Worm (Caenorhabditis elegans) whole organism, L2 larva: ENCODE measurements around the gene cdr-4.

Source experiments
- C34F6.9 ChIP-seq: fragments of 150-350 bp; optimal IDR thresholded peaks from 2 replicates; lab custom pipeline; 2014; ENCODE audit warnings: missing biosample characterization, missing genetic modification characterization
- F13H6.1 ChIP-seq: sonication (generic microtip); optimal IDR thresholded peaks from 2 replicates; lab custom pipeline; 2016; ENCODE audit warnings: missing genetic modification characterization, missing compliant biosample characterization
- Y55F3AM.14 ChIP-seq: fragments of 200-800 bp; sonication (Bioruptor generic); optimal IDR thresholded peaks from 2 replicates; lab custom pipeline; 2018; ENCODE audit warnings: mild to moderate bottlenecking, missing genetic modification characterization, missing compliant biosample characterization
- ZK546.5 ChIP-seq: sonication (generic microtip); optimal IDR thresholded peaks from 2 replicates; lab custom pipeline; 2017; ENCODE audit warnings: missing biosample characterization, missing genetic modification characterization
- aly-2 ChIP-seq: fragments of 150-350 bp; optimal IDR thresholded peaks from 2 replicates; lab custom pipeline; 2014; ENCODE audit warnings: missing biosample characterization, missing genetic modification characterization
- ama-1 ChIP-seq: fragments of 150-350 bp; optimal IDR thresholded peaks from 2 replicates; lab custom pipeline; 2018; ENCODE audit warnings: inconsistent platforms
- blmp-1 ChIP-seq: sonication (generic microtip); optimal IDR thresholded peaks from 2 replicates; lab custom pipeline; 2017; ENCODE audit warnings: missing genetic modification characterization, mild to moderate bottlenecking, missing compliant biosample characterization, antibody characterized with exemption, moderate library complexity; ENCODE audit not compliant: insufficient read depth
- ceh-16 ChIP-seq: fragments of 150-350 bp; optimal IDR thresholded peaks from 2 replicates; lab custom pipeline; 2014; ENCODE audit warnings: missing biosample characterization, missing genetic modification characterization
- ceh-82 ChIP-seq: fragments of 150-350 bp; optimal IDR thresholded peaks from 2 replicates; lab custom pipeline; 2014; ENCODE audit warnings: missing biosample characterization, missing genetic modification characterization
- crh-2 ChIP-seq: sonication (generic microtip); optimal IDR thresholded peaks from 2 replicates; lab custom pipeline; 2017; ENCODE audit warnings: missing biosample characterization, missing genetic modification characterization
- dmd-4 ChIP-seq: sonication (generic microtip); optimal IDR thresholded peaks from 2 replicates; lab custom pipeline; 2017; ENCODE audit warnings: missing biosample characterization, missing genetic modification characterization
- elt-1 ChIP-seq: fragments of 150-350 bp; optimal IDR thresholded peaks from 2 replicates; lab custom pipeline; 2014; ENCODE audit warnings: missing biosample characterization, missing genetic modification characterization
- elt-3 ChIP-seq: sonication (generic microtip); optimal IDR thresholded peaks from 2 replicates; lab custom pipeline; 2017; ENCODE audit warnings: missing biosample characterization, missing genetic modification characterization
- fos-1 ChIP-seq: fragments of 150-350 bp; optimal IDR thresholded peaks from 2 replicates; lab custom pipeline; 2014; ENCODE audit warnings: missing biosample characterization, missing genetic modification characterization
- gmeb-1 ChIP-seq: fragments of 150-350 bp; optimal IDR thresholded peaks from 2 replicates; lab custom pipeline; 2014; ENCODE audit warnings: missing biosample characterization, missing genetic modification characterization
- lin-11 ChIP-seq: fragments of 150-350 bp; sonication (generic microtip); optimal IDR thresholded peaks from 2 replicates; lab custom pipeline; 2014; ENCODE audit warnings: missing biosample characterization, missing genetic modification characterization, inconsistent platforms, mixed read lengths
- lin-39 ChIP-seq: fragments of 150-350 bp; optimal IDR thresholded peaks from 2 replicates; lab custom pipeline; 2014; ENCODE audit warnings: missing biosample characterization, missing genetic modification reagents, missing genetic modification characterization
- mab-5 ChIP-seq: fragments of 150-350 bp; optimal IDR thresholded peaks from 2 replicates; lab custom pipeline; 2014; ENCODE audit warnings: missing biosample characterization, missing genetic modification characterization
- mdl-1 ChIP-seq, 2 experiments: fragments of 150-350 bp in 1 of 2; sonication (generic microtip) in 1 of 2; optimal IDR thresholded peaks; 2 replicates each; lab custom pipeline; 2017; ENCODE audit warnings: missing biosample characterization in 2 of 2, missing genetic modification characterization in 2 of 2
- nhr-11 ChIP-seq: fragments of 150-350 bp; optimal IDR thresholded peaks from 2 replicates; lab custom pipeline; 2014; ENCODE audit warnings: missing biosample characterization, missing genetic modification characterization
- nhr-12 ChIP-seq: fragments of 150-350 bp; optimal IDR thresholded peaks from 2 replicates; lab custom pipeline; 2014; ENCODE audit warnings: missing biosample characterization, missing genetic modification characterization
- nhr-21 ChIP-seq: fragments of 150-350 bp; optimal IDR thresholded peaks from 2 replicates; lab custom pipeline; 2014; ENCODE audit warnings: missing biosample characterization, missing genetic modification characterization
- nhr-23 ChIP-seq: fragments of 150-350 bp; optimal IDR thresholded peaks from 2 replicates; lab custom pipeline; 2014; ENCODE audit warnings: missing biosample characterization, missing genetic modification reagents, missing genetic modification characterization
- nhr-25 ChIP-seq: fragments of 150-350 bp; sonication (generic microtip); optimal IDR thresholded peaks from 3 replicates; lab custom pipeline; 2014; ENCODE audit warnings: missing biosample characterization, missing genetic modification characterization
- nhr-77 ChIP-seq: fragments of 150-350 bp; optimal IDR thresholded peaks from 2 replicates; lab custom pipeline; 2014; ENCODE audit warnings: missing biosample characterization, missing genetic modification characterization
- peb-1 ChIP-seq: fragments of 150-350 bp; optimal IDR thresholded peaks from 2 replicates; lab custom pipeline; 2014; ENCODE audit warnings: missing biosample characterization, missing genetic modification characterization
- sem-4 ChIP-seq: fragments of 150-350 bp; optimal IDR thresholded peaks from 2 replicates; lab custom pipeline; 2014; ENCODE audit warnings: missing biosample characterization, missing genetic modification reagents, missing genetic modification characterization
- skn-1 ChIP-seq: sonication (generic microtip); optimal IDR thresholded peaks from 2 replicates; lab custom pipeline; 2017; ENCODE audit warnings: missing biosample characterization, missing genetic modification characterization
- sma-3 ChIP-seq: sonication (generic microtip); optimal IDR thresholded peaks from 2 replicates; lab custom pipeline; 2016; ENCODE audit warnings: missing genetic modification reagents, missing genetic modification characterization, missing compliant biosample characterization
- sma-9 ChIP-seq, 2 experiments: fragments of 150-350 bp in 1 of 2; sonication (generic microtip) in 1 of 2; optimal IDR thresholded peaks; 2 replicates each; lab custom pipeline; 2014 to 2016; ENCODE audit warnings: missing genetic modification characterization in 2 of 2, mild to moderate bottlenecking in 1 of 2, missing biosample characterization in 1 of 2, missing compliant biosample characterization in 1 of 2, missing genetic modification reagents in 1 of 2, moderate library complexity in 1 of 2
- snpc-4 ChIP-seq: fragments of 150-350 bp; optimal IDR thresholded peaks from 2 replicates; lab custom pipeline; 2014; ENCODE audit warnings: missing biosample characterization, missing genetic modification characterization
- unc-39 ChIP-seq: fragments of 150-350 bp; optimal IDR thresholded peaks from 2 replicates; lab custom pipeline; 2014; ENCODE audit warnings: missing biosample characterization, missing genetic modification characterization
- unc-55 ChIP-seq: fragments of 150-350 bp; sonication (generic microtip); optimal IDR thresholded peaks from 3 replicates; lab custom pipeline; 2014; ENCODE audit warnings: missing biosample characterization, missing genetic modification reagents, missing genetic modification characterization
- unc-62 ChIP-seq: fragments of 150-350 bp; optimal IDR thresholded peaks from 2 replicates; lab custom pipeline; 2014; ENCODE audit warnings: missing biosample characterization, missing genetic modification reagents, missing genetic modification characterization
- ztf-1 ChIP-seq: fragments of 200-800 bp; sonication (Bioruptor generic); conservative IDR thresholded peaks from 2 replicates; pipeline ENCODE4 v1.3.6; 2022; ENCODE audit warnings: missing genetic modification characterization, missing compliant biosample characterization
- ztf-4 ChIP-seq: fragments of 150-350 bp; optimal IDR thresholded peaks from 2 replicates; lab custom pipeline; 2014; ENCODE audit warnings: missing biosample characterization, missing genetic modification characterization

cdr-4 gene

DNA sequence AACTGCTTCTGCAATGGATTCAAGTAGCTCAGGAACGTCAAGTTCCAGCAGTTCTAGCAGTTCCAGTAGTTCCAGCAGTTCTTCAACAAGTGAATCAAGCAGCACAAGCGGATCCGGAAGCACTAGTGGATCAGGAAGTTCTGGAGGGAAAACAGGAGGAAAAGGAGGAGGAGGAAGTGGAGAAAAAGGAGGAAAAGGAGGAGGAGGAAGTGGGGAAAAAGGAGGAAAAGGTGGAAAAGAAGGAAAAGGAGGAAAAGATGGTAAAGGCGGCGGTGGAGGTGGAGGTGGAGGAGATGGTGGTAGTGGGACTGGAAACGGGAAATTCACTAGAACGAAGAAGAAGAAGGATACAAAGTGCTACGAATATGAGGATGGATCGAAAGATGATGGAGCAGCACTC is 1.9 kb downstream of the cdr-4 start:
- no peak for TF ChIP-seq unc-39 (tag; lab: Kevin White, UChicago)
- no peak for TF ChIP-seq mdl-1 (tag; optimal IDR thresholded peaks at IDR 0.05; lab: Kevin White, UChicago)
- no peak for TF ChIP-seq ceh-82 (tag; lab: Kevin White, UChicago)
- no peak for TF ChIP-seq peb-1 (tag; lab: Kevin White, UChicago)
- no peak for TF ChIP-seq fos-1 (tag; lab: Kevin White, UChicago)
- no peak for TF ChIP-seq ztf-1 (GFP tag; lab: Robert Waterston, UW)
- no peak for TF ChIP-seq lin-39 (tag; lab: Kevin White, UChicago)
- no peak for TF ChIP-seq aly-2
- TF ChIP-seq unc-62 (GFP tag; lab: Kevin White, UChicago): no peak
- TF ChIP-seq blmp-1 (tag; lab: Kevin White, UChicago): no peak
- no peak for TF ChIP-seq mab-5 (tag; lab: Kevin White, UChicago)
- TF ChIP-seq nhr-21 (tag; lab: Kevin White, UChicago): no peak
- no peak for TF ChIP-seq nhr-12
- no peak for TF ChIP-seq dmd-4 (tag; lab: Kevin White, UChicago)
- TF ChIP-seq C34F6.9 (tag; lab: Kevin White, UChicago): no peak
- TF ChIP-seq sma-9 (GFP tag; optimal IDR thresholded peaks at IDR 0.05; lab: Kevin White, UChicago): no peak
- TF ChIP-seq sma-9 (tag; optimal IDR thresholded peaks at IDR 0.05; lab: Kevin White, UChicago): no peak
- no peak for TF ChIP-seq sem-4
- TF ChIP-seq nhr-11: no peak

DNA sequence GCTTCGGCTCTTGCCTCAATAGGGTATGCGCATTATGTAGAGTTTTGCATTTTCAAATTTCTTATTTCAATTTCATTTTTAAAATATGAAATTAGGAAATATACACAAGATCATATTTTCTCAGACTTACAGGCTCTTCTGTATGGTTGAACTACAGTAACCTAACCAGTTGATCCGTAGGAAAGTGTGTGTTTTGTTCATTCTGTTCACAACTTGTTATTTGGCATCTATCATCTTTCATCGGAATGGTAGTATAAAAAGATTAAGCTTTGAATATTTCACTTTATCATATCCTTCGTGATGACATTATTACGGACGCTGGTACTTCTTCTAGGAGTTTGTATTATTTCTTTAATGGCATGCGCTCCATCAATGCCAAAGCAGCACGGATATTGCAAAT is 2.5 kb downstream of the cdr-4 start, which contains the start of gene K01D12.10:
Gene K01D12.10, plus strand, starts transcription at position 301 of the 400 bp plus-strand sequence.
- TF ChIP-seq F13H6.1 (tag; lab: Kevin White, UChicago) (no peak), dmd-4 (tag; lab: Kevin White, UChicago) (no peak), nhr-77 (no peak), ama-1 (lab: Kevin White, UChicago) (no peak), elt-3 (tag; lab: Kevin White, UChicago) (no peak), nhr-23 (no peak), sma-3 (GFP tag; lab: Kevin White, UChicago) (no peak), unc-62 (GFP tag; lab: Kevin White, UChicago) (no peak), unc-39 (tag; lab: Kevin White, UChicago) (no peak), C34F6.9 (tag; lab: Kevin White, UChicago) (no peak), mab-5 (tag; lab: Kevin White, UChicago) (no peak), ceh-82 (tag; lab: Kevin White, UChicago) (no peak), fos-1 (tag; lab: Kevin White, UChicago) (no peak), lin-11 (tag; lab: Kevin White, UChicago) (no peak), gmeb-1 (tag; lab: Kevin White, UChicago) (no peak), elt-1 (tag; lab: Kevin White, UChicago) (no peak), ZK546.5 (tag; lab: Kevin White, UChicago) (no peak), unc-55 (GFP tag; lab: Kevin White, UChicago) (no peak), crh-2 (no peak), ztf-4 (tag; lab: Kevin White, UChicago) (no peak)

ce11 chrV:12404544-12404943 is 3.9 kb downstream of the cdr-4 start, which contains the start of gene K01D12.9:
Gene K01D12.9 (minus strand): TSS chrV:12404644.
- TF ChIP-seq snpc-4 (tag; lab: Kevin White, UChicago) (no peak), nhr-21 (tag; lab: Kevin White, UChicago) (no peak), fos-1 (tag; lab: Kevin White, UChicago) (no peak), nhr-25 (tag; lab: Kevin White, UChicago) (no peak), ceh-82 (tag; lab: Kevin White, UChicago) (no peak), mdl-1 (tag; optimal IDR thresholded peaks at IDR 0.05; lab: Kevin White, UChicago) (no peak), C34F6.9 (tag; lab: Kevin White, UChicago) (no peak), Y55F3AM.14 (GFP tag; lab: Kevin White, UChicago) (no peak), nhr-11 (no peak), elt-1 (tag; lab: Kevin White, UChicago) (no peak), skn-1 (tag; lab: Kevin White, UChicago) (no peak), unc-55 (GFP tag; lab: Kevin White, UChicago) (no peak), aly-2 (no peak), dmd-4 (tag; lab: Kevin White, UChicago) (no peak), crh-2 (no peak), ceh-16 (tag; lab: Kevin White, UChicago) (no peak), sma-9 (GFP tag; optimal IDR thresholded peaks at IDR 0.05; lab: Kevin White, UChicago) (no peak), sma-9 (tag; optimal IDR thresholded peaks at IDR 0.05; lab: Kevin White, UChicago) (no peak), mab-5 (tag; lab: Kevin White, UChicago) (no peak), blmp-1 (tag; lab: Kevin White, UChicago) (no peak)
